Worm (Caenorhabditis elegans) whole organism, L3 larva: ENCODE results near the gene R13A5.10.

ENCODE experiments used
- ceh-28 ChIP-seq: fragments of 150-350 bp; optimal IDR thresholded peaks from 2 replicates; lab custom pipeline; 2014; ENCODE audit warnings: missing biosample characterization, missing genetic modification reagents, missing genetic modification characterization
- egl-27 ChIP-seq: sonication (generic microtip); optimal IDR thresholded peaks from 4 replicates; lab custom pipeline; 2017; ENCODE audit warnings: missing biosample characterization, missing genetic modification reagents, missing genetic modification characterization
- elt-1 ChIP-seq: fragments of 150-350 bp; optimal IDR thresholded peaks from 2 replicates; lab custom pipeline; 2014; ENCODE audit warnings: missing biosample characterization, missing genetic modification characterization
- elt-2 ChIP-seq: sonication (generic microtip); optimal IDR thresholded peaks from 2 replicates; lab custom pipeline; 2016; ENCODE audit warnings: missing genetic modification reagents, mild to moderate bottlenecking, missing genetic modification characterization, missing compliant biosample characterization
- elt-3 ChIP-seq, 3 experiments: fragments of 150-350 bp in 1 of 3; sonication (generic microtip) in 2 of 3; optimal IDR thresholded peaks; 2 replicates in 2 of 3; 4 replicates in 1 of 3; lab custom pipeline; 2014 to 2017; ENCODE audit warnings: missing biosample characterization in 3 of 3, missing genetic modification characterization in 3 of 3
- fkh-10 ChIP-seq: sonication (generic microtip); optimal IDR thresholded peaks from 2 replicates; lab custom pipeline; 2017; ENCODE audit warnings: missing biosample characterization, missing genetic modification reagents, missing genetic modification characterization
- lin-39 ChIP-seq: fragments of 150-350 bp; optimal IDR thresholded peaks from 2 replicates; lab custom pipeline; 2018; ENCODE audit warnings: missing biosample characterization, missing genetic modification reagents, missing genetic modification characterization
- lsy-12 ChIP-seq: sonication (generic microtip); optimal IDR thresholded peaks from 2 replicates; lab custom pipeline; 2016; ENCODE audit warnings: mild to moderate bottlenecking, missing genetic modification characterization, missing compliant biosample characterization
- nfya-1 ChIP-seq: sonication (generic microtip); optimal IDR thresholded peaks from 2 replicates; lab custom pipeline; 2017; ENCODE audit warnings: missing genetic modification characterization, mild to moderate bottlenecking, missing compliant biosample characterization, antibody characterized with exemption, moderate library complexity; ENCODE audit not compliant: insufficient read depth
- nhr-25 ChIP-seq: sonication (generic microtip); optimal IDR thresholded peaks from 2 replicates; lab custom pipeline; 2017; ENCODE audit warnings: missing biosample characterization, missing genetic modification characterization
- nhr-76 ChIP-seq: fragments of 150-350 bp; sonication (generic microtip); optimal IDR thresholded peaks from 5 replicates; lab custom pipeline; 2014; ENCODE audit warnings: missing biosample characterization, missing genetic modification characterization
- pha-4 ChIP-seq: fragments of 150-350 bp; optimal IDR thresholded peaks from 2 replicates; lab custom pipeline; 2014; ENCODE audit warnings: missing biosample characterization, missing genetic modification reagents, missing genetic modification characterization
- skn-1 ChIP-seq: fragments of 150-350 bp; optimal IDR thresholded peaks from 2 replicates; lab custom pipeline; 2014; ENCODE audit warnings: missing biosample characterization, missing genetic modification characterization
- snpc-4 ChIP-seq: fragments of 150-350 bp; optimal IDR thresholded peaks from 2 replicates; lab custom pipeline; 2014; ENCODE audit warnings: missing biosample characterization, missing genetic modification characterization
- unc-62 ChIP-seq: fragments of 150-350 bp; sonication (generic microtip); optimal IDR thresholded peaks from 4 replicates; lab custom pipeline; 2014; ENCODE audit warnings: missing biosample characterization, missing genetic modification reagents, missing genetic modification characterization

The R13A5.10 gene

DNA sequence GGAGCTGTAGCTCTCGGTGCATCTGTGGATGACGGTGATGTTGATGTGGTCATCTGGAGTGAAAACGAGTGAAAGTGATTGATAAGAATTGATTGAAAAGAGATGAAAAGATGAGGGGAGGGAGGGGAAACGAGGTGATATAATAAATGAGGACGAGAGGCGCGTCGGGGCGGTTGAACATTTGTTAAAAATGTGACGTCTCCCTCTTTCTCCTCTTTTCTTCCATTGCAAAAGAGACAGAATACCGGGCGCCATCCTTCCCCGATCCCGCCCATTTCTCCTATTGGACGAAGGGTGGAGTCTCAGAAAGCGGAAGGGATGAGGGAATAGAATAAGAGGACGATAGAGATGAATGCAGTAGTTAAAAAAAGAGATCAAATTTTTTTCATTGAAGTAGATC is 48.1 kb downstream of the R13A5.10 start:
- TF ChIP-seq egl-27 (tag; lab: Kevin White, UChicago) (no peak), elt-2 (tag; lab: Kevin White, UChicago) (no peak), unc-62 (GFP tag; lab: Kevin White, UChicago) (peak; percentile 80), pha-4 (tag; lab: Kevin White, UChicago) (no peak), snpc-4 (tag; lab: Kevin White, UChicago) (no peak), nfya-1 (peak; percentile 99), elt-1 (tag; lab: Kevin White, UChicago) (peak; percentile 51), skn-1 (tag; lab: Kevin White, UChicago) (no peak), ceh-28 (peak; percentile 34), lsy-12 (tag; lab: Kevin White, UChicago) (peak; percentile 1), nhr-25 (tag; lab: Kevin White, UChicago) (peak; percentile 47)

DNA sequence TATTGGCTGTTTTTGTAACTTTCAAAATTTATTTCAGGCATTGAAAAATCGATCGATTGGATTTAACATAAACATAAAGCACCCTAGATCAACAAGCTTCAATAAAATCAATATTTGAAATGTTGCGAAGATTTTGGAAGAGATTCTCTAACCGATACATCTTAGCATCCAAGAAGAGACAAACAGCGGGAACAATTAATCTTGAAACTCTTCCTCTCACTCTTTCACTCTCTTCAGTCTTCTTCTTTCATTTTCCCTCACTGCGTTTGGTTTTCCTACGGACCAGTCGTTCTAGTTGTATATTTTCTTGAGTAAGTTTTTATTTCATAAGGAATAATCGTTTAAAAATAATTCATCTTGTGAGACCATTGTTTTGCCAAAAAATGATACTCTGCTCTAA is 49.8 kb downstream of the R13A5.10 start:
- TF ChIP-seq lin-39 (no peak), ceh-28 (peak; percentile 17), elt-3 (tag; optimal IDR thresholded peaks at IDR 0.05; lab: Kevin White, UChicago) (no peak), elt-1 (tag; lab: Kevin White, UChicago) (no peak), fkh-10 (GFP tag; lab: Kevin White, UChicago) (no peak), nhr-76 (no peak)
